Worm (Caenorhabditis elegans): ENCODE measurements around the gene F10G2.10.

F10G2.10 gene

ce11 chrV:7321915-7322314 is at the start of gene F10G2.10:
TSS of gene F10G2.10 (plus strand) at chrV:7322215.
- no peak for TF ChIP-seq egl-5 (tag; optimal IDR thresholded peaks at IDR 0.05)
- TF ChIP-seq nhr-67 (tag; optimal IDR thresholded peaks at IDR 0.05), result no peak
- no peak for TF ChIP-seq daf-12 (tag; optimal IDR thresholded peaks at IDR 0.05)

ce11 chrV:7274992-7275391 is 47.0 kb upstream of the F10G2.10 start, which contains the start of gene C13A2.10:
TSS of gene C13A2.10 (minus strand) at chrV:7275092.
- TF ChIP-seq mdl-1 (tag; optimal IDR thresholded peaks at IDR 0.05), result no peak
- no peak for TF ChIP-seq ceh-28 (tag; optimal IDR thresholded peaks at IDR 0.05)
- no peak for TF ChIP-seq skn-1 (tag; optimal IDR thresholded peaks at IDR 0.05)
- no peak for TF ChIP-seq ZK546.5 (tag; optimal IDR thresholded peaks at IDR 0.05)
- TF ChIP-seq ceh-16 (tag; optimal IDR thresholded peaks at IDR 0.05), result no peak
- no peak for TF ChIP-seq snpc-4 (tag; optimal IDR thresholded peaks at IDR 0.05)
- TF ChIP-seq daf-12 (tag; optimal IDR thresholded peaks at IDR 0.05), result no peak
- no peak for TF ChIP-seq unc-62 (GFP tag; optimal IDR thresholded peaks at IDR 0.05)
- no peak for TF ChIP-seq pqm-1 (tag; optimal IDR thresholded peaks at IDR 0.05)
- no peak for TF ChIP-seq eor-1 (tag; optimal IDR thresholded peaks at IDR 0.05)
- no peak for TF ChIP-seq aly-2 (tag; optimal IDR thresholded peaks at IDR 0.05)
- TF ChIP-seq ama-1 (optimal IDR thresholded peaks at IDR 0.05), result no peak
- no peak for TF ChIP-seq elt-1 (tag; optimal IDR thresholded peaks at IDR 0.05)
- no peak for TF ChIP-seq egl-5 (tag; optimal IDR thresholded peaks at IDR 0.05)
- no peak for TF ChIP-seq ztf-4 (tag; optimal IDR thresholded peaks at IDR 0.05)
- no peak for TF ChIP-seq nhr-11 (tag; optimal IDR thresholded peaks at IDR 0.05)
- TF ChIP-seq R02D3.7 (tag; optimal IDR thresholded peaks at IDR 0.05), result no peak

- TF ChIP-seq lin-39 (tag; optimal IDR thresholded peaks at IDR 0.05) (no peak), nhr-43 (tag; optimal IDR thresholded peaks at IDR 0.05; ENCODE audit: poor library complexity, severe bottlenecking) (no peak), pqm-1 (tag; optimal IDR thresholded peaks at IDR 0.05) (no peak), nhr-76 (tag; optimal IDR thresholded peaks at IDR 0.05) (no peak), skn-1 (tag; optimal IDR thresholded peaks at IDR 0.05) (no peak), fos-1 (tag; optimal IDR thresholded peaks at IDR 0.05) (no peak), daf-12 (tag; optimal IDR thresholded peaks at IDR 0.05) (no peak), jun-1 (tag; optimal IDR thresholded peaks at IDR 0.05) (no peak), aly-2 (tag; optimal IDR thresholded peaks at IDR 0.05) (no peak), egl-27 (tag; optimal IDR thresholded peaks at IDR 0.05) (no peak)
Observed at ce11 chrV:7275491-7275890, 46.5 kb upstream of the F10G2.10 start, which contains the start of gene C13A2.5. TSS of gene C13A2.5 (plus strand) at chrV:7275791.

- TF ChIP-seq pqm-1 (tag; optimal IDR thresholded peaks at IDR 0.05) (no peak), unc-39 (tag; optimal IDR thresholded peaks at IDR 0.05) (no peak)
Observed at ce11 chrV:7279090-7279489, 42.9 kb upstream of the F10G2.10 start, which contains the start of gene C13A2.4. TSS of gene C13A2.4 (plus strand) at chrV:7279390.

ce11 chrV:7282037-7282436 is 40.0 kb upstream of the F10G2.10 start, which contains the start of gene C13A2.3:
TSS of gene C13A2.3 (plus strand) at chrV:7282337.
- no peak for TF ChIP-seq ceh-16 (tag; optimal IDR thresholded peaks at IDR 0.05)
- TF ChIP-seq skn-1 (tag; optimal IDR thresholded peaks at IDR 0.05), result no peak
- no peak for TF ChIP-seq pqm-1 (tag; optimal IDR thresholded peaks at IDR 0.05)
- TF ChIP-seq unc-62 (GFP tag; optimal IDR thresholded peaks at IDR 0.05), result no peak
- no peak for TF ChIP-seq nhr-237 (tag; optimal IDR thresholded peaks at IDR 0.05)
- TF ChIP-seq ztf-11 (tag; optimal IDR thresholded peaks at IDR 0.05), result no peak
- no peak for TF ChIP-seq nhr-43 (tag; optimal IDR thresholded peaks at IDR 0.05; ENCODE audit: poor library complexity, severe bottlenecking)

ce11 chrV:7288699-7289098 is 33.3 kb upstream of the F10G2.10 start, which contains the start of gene C13A2.1:
TSS of gene C13A2.1 (plus strand) at chrV:7288999.
- TF ChIP-seq nfya-1 (tag; optimal IDR thresholded peaks at IDR 0.05; ENCODE audit: insufficient read depth), result no peak
- no peak for TF ChIP-seq lin-39 (tag; optimal IDR thresholded peaks at IDR 0.05)
- TF ChIP-seq nhr-11 (tag; optimal IDR thresholded peaks at IDR 0.05), result no peak
- no peak for TF ChIP-seq mml-1 (tag; optimal IDR thresholded peaks at IDR 0.05)
- TF ChIP-seq nhr-43 (tag; optimal IDR thresholded peaks at IDR 0.05; ENCODE audit: poor library complexity, severe bottlenecking), result no peak
- no peak for TF ChIP-seq zag-1 (tag; optimal IDR thresholded peaks at IDR 0.05)
- no peak for TF ChIP-seq R02D3.7 (tag; optimal IDR thresholded peaks at IDR 0.05)
- no peak for TF ChIP-seq egl-5 (tag; optimal IDR thresholded peaks at IDR 0.05)
- no peak for TF ChIP-seq ZK546.5 (tag; optimal IDR thresholded peaks at IDR 0.05)
- TF ChIP-seq fkh-10 (GFP tag; optimal IDR thresholded peaks at IDR 0.05), result no peak
- no peak for TF ChIP-seq nhr-12 (tag; optimal IDR thresholded peaks at IDR 0.05)
- TF ChIP-seq elt-3 (tag; optimal IDR thresholded peaks at IDR 0.05), result no peak
- no peak for TF ChIP-seq fos-1 (tag; optimal IDR thresholded peaks at IDR 0.05)
- no peak for TF ChIP-seq nhr-77 (tag; optimal IDR thresholded peaks at IDR 0.05)
- no peak for TF ChIP-seq nhr-25 (tag; optimal IDR thresholded peaks at IDR 0.05)
- no peak for TF ChIP-seq elt-2 (tag; optimal IDR thresholded peaks at IDR 0.05)
- TF ChIP-seq ceh-16 (tag; optimal IDR thresholded peaks at IDR 0.05), result no peak
- TF ChIP-seq ztf-4 (tag; optimal IDR thresholded peaks at IDR 0.05), result no peak

Data from whole organism, L3 larva.